Worm (Caenorhabditis elegans) whole organism, midembryonic: ENCODE results near the gene frpr-12.
A peak's percentile ranks its signal among the peaks of the same experiment; 100 is the strongest.
"Not testable (repeated sequence)": the region's sequence is repeated elsewhere in the genome, so short reads cannot be mapped to it uniquely, and the experiment has no call there.

Source experiments
- flt-1 ChIP-seq: fragments of 200-800 bp; sonication (Bioruptor generic); IDR thresholded peaks from 2 replicates; pipeline ENCODE4 v1.3.6; 2022; ENCODE audit warnings: missing genetic modification characterization, missing compliant biosample characterization
- klf-2 ChIP-seq: fragments of 200-800 bp; sonication (Bioruptor generic); conservative IDR thresholded peaks from 2 replicates; pipeline ENCODE4 v1.3.6; 2022; ENCODE audit warnings: missing genetic modification reagents, missing genetic modification characterization, missing compliant biosample characterization
- med-1 ChIP-seq: sonication (generic microtip); optimal IDR thresholded peaks from 2 replicates; lab custom pipeline; 2017; ENCODE audit warnings: missing genetic modification characterization, mild to moderate bottlenecking, missing compliant biosample characterization, antibody characterized with exemption, missing genetic modification reagents; ENCODE audit not compliant: insufficient read depth
- ref-1 ChIP-seq: fragments of 200-800 bp; sonication (Bioruptor generic); conservative IDR thresholded peaks from 2 replicates; pipeline ENCODE4 v1.3.6; 2022; ENCODE audit warnings: missing genetic modification reagents, missing genetic modification characterization, missing compliant biosample characterization
- ztf-29 ChIP-seq: fragments of 200-800 bp; sonication (Bioruptor generic); IDR thresholded peaks from 2 replicates; pipeline ENCODE4 v1.3.6; 2022; ENCODE audit warnings: missing genetic modification reagents, missing genetic modification characterization, missing compliant biosample characterization

- TF ChIP-seq klf-2 (GFP tag; lab: Robert Waterston, UW); ref-1 (GFP tag; lab: Robert Waterston, UW); med-1; ztf-29 (GFP tag; lab: Robert Waterston, UW): not testable (repeated sequence)
- peak; percentile 92 for TF ChIP-seq flt-1 (GFP tag; lab: Robert Waterston, UW)
Observed at ce11 chrV:8897942-8898419, 4.8 kb upstream of the frpr-12 start, which contains the start of the genes his-17 and his-18.
